Fruit fly (Drosophila melanogaster) whole organism, prepupa: ENCODE results near the gene CG7879.
A peak's percentile ranks its signal among the peaks of the same experiment; 100 is the strongest.

Experiments used
- Blimp-1 ChIP-seq: fragments of 200-800 bp; sonication (Bioruptor generic); optimal IDR thresholded peaks from 3 replicates; lab custom pipeline; 2017; ENCODE audit warnings: missing biosample characterization, missing genetic modification characterization, mild to moderate bottlenecking, moderate library complexity, missing genetic modification reagents
- CG10669 ChIP-seq: fragments of 200-800 bp; sonication (Bioruptor generic); optimal IDR thresholded peaks from 3 replicates; lab custom pipeline; 2018; ENCODE audit warnings: missing biosample characterization, mild to moderate bottlenecking, missing genetic modification characterization, moderate library complexity
- CG11294 ChIP-seq: fragments of 200-800 bp; sonication (Bioruptor generic); IDR thresholded peaks from 2 replicates; pipeline ENCODE4 v1.3.6; 2022; ENCODE audit warnings: missing biosample characterization, missing genetic modification characterization
- CG11762 ChIP-seq: fragments of 200-800 bp; sonication (Bioruptor generic); optimal IDR thresholded peaks from 3 replicates; lab custom pipeline; 2016; ENCODE audit warnings: missing biosample characterization, missing genetic modification characterization; ENCODE audit not compliant: insufficient read depth
- CG15336 ChIP-seq: fragments of 200-800 bp; sonication (Bioruptor generic); IDR thresholded peaks from 2 replicates; pipeline ENCODE4 v1.3.6; 2022; ENCODE audit warnings: missing biosample characterization, missing genetic modification characterization
- CG1621 ChIP-seq: fragments of 200-800 bp; sonication (Bioruptor generic); optimal IDR thresholded peaks from 3 replicates; lab custom pipeline; 2018; ENCODE audit warnings: missing biosample characterization, mild to moderate bottlenecking, missing genetic modification characterization
- CG3032 ChIP-seq: fragments of 200-800 bp; optimal IDR thresholded peaks from 2 replicates; lab custom pipeline; 2019; ENCODE audit warnings: missing biosample characterization, mild to moderate bottlenecking, missing genetic modification characterization, moderate library complexity
- CG32006 ChIP-seq: fragments of 200-800 bp; sonication (Bioruptor generic); optimal IDR thresholded peaks from 3 replicates; lab custom pipeline; 2017; ENCODE audit warnings: missing biosample characterization, mild to moderate bottlenecking, missing genetic modification characterization
- CG34406 ChIP-seq: fragments of 200-800 bp; sonication (Bioruptor generic); optimal IDR thresholded peaks from 3 replicates; lab custom pipeline; 2016; ENCODE audit warnings: missing biosample characterization, missing genetic modification characterization
- CG3919 ChIP-seq: fragments of 200-800 bp; sonication (Bioruptor generic); optimal IDR thresholded peaks from 3 replicates; lab custom pipeline; 2016; ENCODE audit warnings: missing biosample characterization, missing genetic modification characterization
- CG4318 ChIP-seq: fragments of 200-800 bp; sonication (Bioruptor generic); optimal IDR thresholded peaks from 3 replicates; lab custom pipeline; 2017; ENCODE audit warnings: missing biosample characterization, mild to moderate bottlenecking, missing genetic modification characterization
- CG6163 ChIP-seq: fragments of 200-800 bp; sonication (Bioruptor generic); IDR thresholded peaks from 3 replicates; pipeline ENCODE4 v1.3.6; 2022; ENCODE audit warnings: missing biosample characterization, missing genetic modification characterization
- CG6276 ChIP-seq: fragments of 200-800 bp; sonication (Bioruptor generic); optimal IDR thresholded peaks from 2 replicates; lab custom pipeline; 2017; ENCODE audit warnings: missing biosample characterization, mild to moderate bottlenecking, missing genetic modification characterization
- CG6792 ChIP-seq: fragments of 200-800 bp; sonication (Bioruptor generic); optimal IDR thresholded peaks from 3 replicates; lab custom pipeline; 2016; ENCODE audit warnings: missing biosample characterization, missing genetic modification characterization
- CG6854 ChIP-seq: fragments of 200-800 bp; sonication (Bioruptor generic); optimal IDR thresholded peaks from 2 replicates; lab custom pipeline; 2017; ENCODE audit warnings: missing biosample characterization, mild to moderate bottlenecking, missing genetic modification characterization
- CG7368 ChIP-seq: fragments of 200-800 bp; sonication (Bioruptor generic); optimal IDR thresholded peaks from 3 replicates; lab custom pipeline; 2016; ENCODE audit warnings: missing biosample characterization, missing genetic modification characterization
- CG8119 ChIP-seq: fragments of 200-800 bp; sonication (Bioruptor generic); IDR thresholded peaks from 3 replicates; pipeline ENCODE4 v1.3.6; 2022; ENCODE audit warnings: missing biosample characterization, missing genetic modification characterization
- CG8319 ChIP-seq: fragments of 200-800 bp; sonication (Bioruptor generic); optimal IDR thresholded peaks from 3 replicates; lab custom pipeline; 2016; ENCODE audit warnings: missing biosample characterization, missing genetic modification characterization
- CG8632 ChIP-seq: fragments of 200-800 bp; sonication (Bioruptor generic); optimal IDR thresholded peaks from 3 replicates; lab custom pipeline; 2016; ENCODE audit warnings: missing biosample characterization, missing genetic modification characterization
- CG9139 ChIP-seq: fragments of 200-800 bp; sonication (Bioruptor generic); optimal IDR thresholded peaks from 3 replicates; lab custom pipeline; 2017; ENCODE audit warnings: missing biosample characterization, mild to moderate bottlenecking, missing genetic modification characterization
- Eip75B ChIP-seq: fragments of 200-800 bp; sonication (Bioruptor generic); optimal IDR thresholded peaks from 3 replicates; lab custom pipeline; 2016; ENCODE audit warnings: missing biosample characterization, missing genetic modification characterization
- Eip78C ChIP-seq: fragments of 200-800 bp; sonication (Bioruptor generic); peaks from one replicate; lab custom pipeline; 2016; ENCODE audit warnings: missing biosample characterization, missing genetic modification characterization
- Ets21C ChIP-seq: fragments of 200-800 bp; sonication (Bioruptor generic); optimal IDR thresholded peaks from 3 replicates; lab custom pipeline; 2016; ENCODE audit warnings: missing biosample characterization, missing genetic modification characterization
- Ets96B ChIP-seq: fragments of 200-800 bp; optimal IDR thresholded peaks from 2 replicates; lab custom pipeline; 2019; ENCODE audit warnings: missing biosample characterization, mild to moderate bottlenecking, missing genetic modification characterization, moderate library complexity
- Hr39 ChIP-seq: fragments of 200-800 bp; sonication (Bioruptor generic); optimal IDR thresholded peaks from 2 replicates; lab custom pipeline; 2016; ENCODE audit warnings: missing biosample characterization, missing genetic modification characterization
- Lpt ChIP-seq: fragments of 200-800 bp; sonication (Bioruptor generic); optimal IDR thresholded peaks from 3 replicates; lab custom pipeline; 2016; ENCODE audit warnings: missing biosample characterization, missing genetic modification characterization
- Met ChIP-seq: fragments of 200-800 bp; sonication (Bioruptor generic); optimal IDR thresholded peaks from 3 replicates; lab custom pipeline; 2016; ENCODE audit warnings: missing biosample characterization, missing genetic modification characterization
- OdsH ChIP-seq: fragments of 200-800 bp; sonication (Bioruptor generic); optimal IDR thresholded peaks from 3 replicates; lab custom pipeline; 2016; ENCODE audit warnings: missing biosample characterization, missing genetic modification characterization
- Sox14 ChIP-seq: fragments of 200-800 bp; sonication (Bioruptor generic); optimal IDR thresholded peaks from 3 replicates; lab custom pipeline; 2016; ENCODE audit warnings: missing biosample characterization, missing genetic modification characterization
- Sox15 ChIP-seq: fragments of 200-800 bp; sonication (Bioruptor generic); optimal IDR thresholded peaks from 3 replicates; lab custom pipeline; 2016; ENCODE audit warnings: missing biosample characterization, missing genetic modification characterization
- cyc ChIP-seq: fragments of 200-800 bp; sonication (Bioruptor generic); optimal IDR thresholded peaks from 3 replicates; lab custom pipeline; 2016; ENCODE audit warnings: missing biosample characterization, missing genetic modification characterization
- dac ChIP-seq: fragments of 200-800 bp; sonication (Bioruptor generic); optimal IDR thresholded peaks from 2 replicates; lab custom pipeline; 2017; ENCODE audit warnings: missing biosample characterization, mild to moderate bottlenecking, missing genetic modification characterization
- dsx ChIP-seq: fragments of 200-800 bp; optimal IDR thresholded peaks from 3 replicates; lab custom pipeline; 2019; ENCODE audit warnings: missing biosample characterization, mild to moderate bottlenecking, missing genetic modification characterization, moderate library complexity; ENCODE audit not compliant: poor library complexity, severe bottlenecking
- eg ChIP-seq: fragments of 200-800 bp; sonication (Bioruptor generic); IDR thresholded peaks from 3 replicates; pipeline ENCODE4 v1.3.6; 2022; ENCODE audit warnings: missing biosample characterization, missing genetic modification characterization
- esn ChIP-seq: fragments of 200-800 bp; sonication (Bioruptor generic); optimal IDR thresholded peaks from 2 replicates; lab custom pipeline; 2016; ENCODE audit warnings: missing biosample characterization, mild to moderate bottlenecking, missing genetic modification characterization, moderate library complexity
- fd85E ChIP-seq: fragments of 200-800 bp; sonication (Bioruptor generic); optimal IDR thresholded peaks from 3 replicates; lab custom pipeline; 2016; ENCODE audit warnings: missing biosample characterization, missing genetic modification characterization
- fkh ChIP-seq: fragments of 200-800 bp; sonication (Bioruptor generic); optimal IDR thresholded peaks from 3 replicates; lab custom pipeline; 2017; ENCODE audit warnings: missing biosample characterization, mild to moderate bottlenecking, missing genetic modification characterization, moderate library complexity
- lz ChIP-seq: fragments of 200-800 bp; sonication (Bioruptor generic); optimal IDR thresholded peaks from 3 replicates; lab custom pipeline; 2016; ENCODE audit warnings: missing biosample characterization, missing genetic modification characterization
- net ChIP-seq: fragments of 200-800 bp; sonication (Bioruptor generic); optimal IDR thresholded peaks from 3 replicates; lab custom pipeline; 2016; ENCODE audit warnings: missing biosample characterization, missing genetic modification characterization
- pdm3 ChIP-seq: fragments of 200-800 bp; sonication (Bioruptor generic); optimal IDR thresholded peaks from 3 replicates; lab custom pipeline; 2016; ENCODE audit warnings: missing biosample characterization, missing genetic modification characterization
- salr ChIP-seq, 2 experiments: fragments of 200-800 bp; sonication (Bioruptor generic); optimal IDR thresholded peaks; 3 replicates each; lab custom pipeline; 2016 to 2018; ENCODE audit warnings: missing biosample characterization in 2 of 2, missing genetic modification characterization in 2 of 2, mild to moderate bottlenecking in 1 of 2
- spab ChIP-seq: fragments of 200-800 bp; sonication (Bioruptor generic); optimal IDR thresholded peaks from 2 replicates; lab custom pipeline; 2017; ENCODE audit warnings: missing biosample characterization, mild to moderate bottlenecking, missing genetic modification characterization, missing genetic modification reagents
- ss ChIP-seq, 2 experiments: fragments of 200-800 bp; sonication (Bioruptor generic); optimal IDR thresholded peaks; 2 replicates in 1 of 2; 3 replicates in 1 of 2; lab custom pipeline; 2017 to 2018; ENCODE audit warnings: mild to moderate bottlenecking in 2 of 2, missing biosample characterization in 2 of 2, missing genetic modification characterization in 2 of 2, moderate library complexity in 1 of 2
- svp ChIP-seq: fragments of 200-800 bp; sonication (Bioruptor generic); peaks from one replicate; lab custom pipeline; 2016; ENCODE audit warnings: missing biosample characterization, missing genetic modification characterization
- topi ChIP-seq: fragments of 200-800 bp; sonication (Bioruptor generic); optimal IDR thresholded peaks from 3 replicates; lab custom pipeline; 2016; ENCODE audit warnings: missing biosample characterization, missing genetic modification characterization
- vri ChIP-seq: fragments of 200-800 bp; sonication (Bioruptor generic); optimal IDR thresholded peaks from 3 replicates; lab custom pipeline; 2016; ENCODE audit warnings: missing biosample characterization, mild to moderate bottlenecking, missing genetic modification characterization

Gene CG7879

DNA sequence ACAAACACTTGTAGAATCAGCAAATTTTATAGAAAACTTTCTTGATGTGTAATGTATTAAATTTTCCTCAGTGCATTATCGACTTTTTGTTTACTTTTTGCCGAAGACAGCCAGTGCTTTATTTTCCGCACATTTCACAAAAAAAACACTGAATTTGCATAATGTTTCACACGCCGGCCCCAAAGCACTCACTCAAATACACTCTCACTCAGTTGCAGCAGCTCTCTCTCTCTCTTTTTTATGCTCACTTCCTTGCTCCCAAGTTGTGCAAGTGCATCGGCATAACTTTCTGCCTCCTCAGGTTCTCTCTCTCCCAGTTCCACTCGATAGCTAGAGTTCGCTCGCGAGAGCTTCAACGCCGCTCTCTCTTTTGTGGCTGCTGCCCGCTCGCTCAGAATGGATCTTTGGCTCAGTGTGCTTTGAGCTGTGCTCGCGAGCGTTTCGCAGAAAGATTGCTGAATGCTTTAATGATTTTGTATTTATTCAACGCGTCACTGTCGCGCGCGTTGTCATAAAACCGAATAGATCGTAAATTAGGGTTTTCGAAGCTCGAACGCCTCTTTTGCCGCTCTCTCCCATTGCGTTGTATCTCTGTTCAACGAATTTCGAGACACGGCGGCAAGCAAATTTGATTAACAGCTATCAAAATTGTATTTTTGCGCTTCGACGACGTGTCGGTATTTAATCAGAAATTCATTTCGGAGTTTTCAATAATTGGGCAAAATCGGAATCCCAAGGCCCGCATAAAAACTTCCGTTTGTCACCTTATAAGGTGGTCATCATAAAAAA is 18.1 kb upstream of the CG7879 start (continued):
- TF ChIP-seq fd85E (GFP tag; lab: Kevin White, UChicago) (peak; percentile 65), svp (GFP tag; lab: Kevin White, UChicago) (peak; percentile 88), Blimp-1 (GFP tag; lab: Kevin White, UChicago) (no peak), spab (GFP tag; lab: Kevin White, UChicago) (peak; percentile 47), CG11294 (GFP tag; lab: Robert Waterston, UW) (no peak; the same call in 1 of the 2 replicates), Ets96B (tag; lab: Kevin White, UChicago) (peak; percentile 38), CG7368 (GFP tag; lab: Kevin White, UChicago) (peak; percentile 11), Hr39 (no peak), Sox14 (GFP tag; lab: Kevin White, UChicago) (no peak), dac (GFP tag; lab: Kevin White, UChicago) (peak; percentile 4), net (peak; percentile 5), CG6792 (GFP tag; lab: Kevin White, UChicago) (no peak), CG10669 (GFP tag; lab: Kevin White, UChicago) (peak; percentile 54), CG34406 (GFP tag; lab: Kevin White, UChicago) (no peak), vri (GFP tag; lab: Kevin White, UChicago) (peak; percentile 78), dsx (GFP tag; lab: Kevin White, UChicago) (peak; percentile 66), CG6163 (GFP tag; lab: Robert Waterston, UW) (peak; percentile 87), CG1621 (tag; lab: Kevin White, UChicago) (no peak), CG3919 (GFP tag; lab: Kevin White, UChicago) (peak; percentile 41), CG8319 (no peak), CG9139 (GFP tag; lab: Kevin White, UChicago) (peak; percentile 66), pdm3 (GFP tag; lab: Kevin White, UChicago) (no peak), Eip75B (GFP tag; lab: Kevin White, UChicago) (peak; percentile 16), fkh (GFP tag; lab: Kevin White, UChicago) (peak; percentile 73), OdsH (GFP tag; lab: Kevin White, UChicago) (no peak), Eip78C (GFP tag; lab: Kevin White, UChicago) (peak; percentile 74), CG8632 (no peak), cyc (GFP tag; lab: Kevin White, UChicago) (no peak), Met (GFP tag; lab: Kevin White, UChicago) (peak; percentile 9), CG6854 (GFP tag; lab: Kevin White, UChicago) (peak; percentile 81), esn (GFP tag; lab: Kevin White, UChicago) (peak; percentile 8), Ets21C (GFP tag; lab: Kevin White, UChicago) (no peak), eg (peak; percentile 87), CG32006 (GFP tag; lab: Kevin White, UChicago) (no peak), salr (GFP tag; optimal IDR thresholded peaks at IDR 0.05; lab: Kevin White, UChicago) (no peak), CG3032 (peak; percentile 38), CG8119 (GFP tag; lab: Robert Waterston, UW) (peak; percentile 80)

dm6 chr3L:1584781-1585180 is 16.4 kb upstream of the CG7879 start:
- TF ChIP-seq CG11762 (GFP tag; lab: Kevin White, UChicago) (peak; percentile 85), CG9139 (GFP tag; lab: Kevin White, UChicago) (peak; percentile 73), CG4318 (GFP tag; lab: Kevin White, UChicago) (peak; percentile 60), CG6163 (GFP tag; lab: Robert Waterston, UW) (peak; percentile 96), Eip78C (GFP tag; lab: Kevin White, UChicago) (peak; percentile 97), cyc (GFP tag; lab: Kevin White, UChicago) (peak; percentile 93), vri (GFP tag; lab: Kevin White, UChicago) (peak; percentile 27), CG6854 (GFP tag; lab: Kevin White, UChicago) (peak; percentile 80), CG1621 (tag; lab: Kevin White, UChicago) (peak; percentile 50), fd85E (GFP tag; lab: Kevin White, UChicago) (peak; percentile 82), svp (GFP tag; lab: Kevin White, UChicago) (peak; percentile 94), lz (peak; percentile 80), ss (GFP tag; optimal IDR thresholded peaks at IDR 0.05; lab: Kevin White, UChicago) (peak; percentile 46 to 67), salr (GFP tag; optimal IDR thresholded peaks at IDR 0.05; lab: Kevin White, UChicago) (peak; percentile 4 to 73), esn (GFP tag; lab: Kevin White, UChicago) (peak; percentile 80), Lpt (peak; percentile 73), Hr39 (peak; percentile 82), Ets21C (GFP tag; lab: Kevin White, UChicago) (peak; percentile 63), Sox14 (GFP tag; lab: Kevin White, UChicago) (peak; percentile 72), CG3032 (peak; percentile 76), CG15336 (GFP tag; lab: Robert Waterston, UW) (peak; percentile 94), CG6276 (GFP tag; lab: Kevin White, UChicago) (peak; percentile 89), topi (GFP tag; lab: Kevin White, UChicago) (peak; percentile 87), Sox15 (GFP tag; lab: Kevin White, UChicago) (peak; percentile 51), Ets96B (tag; lab: Kevin White, UChicago) (peak; percentile 80)
